Worm (Caenorhabditis elegans) whole organism, young adult: ENCODE measurements around the gene H06H21.37.

Experiments
- B0336.3 ChIP-seq: fragments of 200-800 bp; sonication (Bioruptor generic); IDR thresholded peaks from 2 replicates; pipeline ENCODE4 v1.3.6; 2022; ENCODE audit warnings: missing genetic modification characterization, missing compliant biosample characterization
- C17E4.6 ChIP-seq: fragments of 200-800 bp; sonication (Bioruptor generic); IDR thresholded peaks from 2 replicates; pipeline ENCODE4 v1.3.6; 2022; ENCODE audit warnings: missing genetic modification reagents, missing genetic modification characterization, missing compliant biosample characterization
- D2030.7 ChIP-seq: fragments of 200-800 bp; sonication (Bioruptor generic); IDR thresholded peaks from 2 replicates; pipeline ENCODE4 v1.3.6; 2022; ENCODE audit warnings: missing genetic modification reagents, missing genetic modification characterization, missing compliant biosample characterization
- F33H1.4 ChIP-seq: fragments of 200-800 bp; sonication (Bioruptor generic); IDR thresholded peaks from 2 replicates; pipeline ENCODE4 v1.3.6; 2022; ENCODE audit warnings: missing genetic modification reagents, missing genetic modification characterization, missing compliant biosample characterization
- F49E8.2 ChIP-seq: sonication (generic microtip); optimal IDR thresholded peaks from 3 replicates; lab custom pipeline; 2017; ENCODE audit warnings: missing genetic modification characterization, mild to moderate bottlenecking, missing compliant biosample characterization, antibody characterized with exemption, moderate library complexity; ENCODE audit not compliant: insufficient read depth
- F57C9.4 ChIP-seq: sonication (generic microtip); optimal IDR thresholded peaks from 2 replicates; lab custom pipeline; 2017; ENCODE audit warnings: mild to moderate bottlenecking, missing genetic modification characterization, missing compliant biosample characterization
- Y67H2A.10 ChIP-seq: fragments of 200-800 bp; sonication (Bioruptor generic); conservative IDR thresholded peaks from 2 replicates; pipeline ENCODE4 v1.3.6; 2022; ENCODE audit warnings: missing genetic modification reagents, missing genetic modification characterization, missing compliant biosample characterization
- atf-7 ChIP-seq: sonication (generic microtip); optimal IDR thresholded peaks from 2 replicates; lab custom pipeline; 2017; ENCODE audit warnings: mild to moderate bottlenecking, missing genetic modification characterization, missing compliant biosample characterization
- attf-3 ChIP-seq: fragments of 200-800 bp; sonication (Bioruptor generic); conservative IDR thresholded peaks from 2 replicates; pipeline ENCODE4 v1.3.6; 2022; ENCODE audit warnings: missing genetic modification reagents, missing genetic modification characterization, missing compliant biosample characterization
- attf-5 ChIP-seq: fragments of 200-800 bp; sonication (Bioruptor generic); optimal IDR thresholded peaks from 2 replicates; lab custom pipeline; 2018; ENCODE audit warnings: mild to moderate bottlenecking, missing genetic modification characterization, missing compliant biosample characterization
- attf-6 ChIP-seq: fragments of 200-800 bp; sonication (Bioruptor generic); IDR thresholded peaks from 2 replicates; pipeline ENCODE4 v1.3.6; 2022; ENCODE audit warnings: missing genetic modification reagents, missing genetic modification characterization, missing compliant biosample characterization
- bed-1 ChIP-seq: fragments of 200-800 bp; sonication (Bioruptor generic); IDR thresholded peaks from 2 replicates; pipeline ENCODE4 v1.3.6; 2022; ENCODE audit warnings: missing genetic modification reagents, missing genetic modification characterization, missing compliant biosample characterization
- cebp-1 ChIP-seq, 2 experiments: fragments of 200-800 bp in 1 of 2; sonication (Bioruptor generic) in 1 of 2; sonication (generic microtip) in 1 of 2; IDR thresholded peaks in 1 of 2; optimal IDR thresholded peaks in 1 of 2; 2 replicates each; pipeline versions ENCODE4 v1.3.6 to Lab custom; 2017 to 2022; ENCODE audit warnings: missing compliant biosample characterization in 2 of 2, missing genetic modification characterization in 2 of 2, mild to moderate bottlenecking in 1 of 2, missing genetic modification reagents in 1 of 2, moderate library complexity in 1 of 2
- ceh-100 ChIP-seq: fragments of 200-800 bp; sonication (Bioruptor generic); IDR thresholded peaks from 2 replicates; pipeline ENCODE4 v1.3.6; 2022; ENCODE audit warnings: missing genetic modification reagents, missing genetic modification characterization, missing compliant biosample characterization
- ceh-58 ChIP-seq: fragments of 200-800 bp; sonication (Bioruptor generic); IDR thresholded peaks from 2 replicates; pipeline ENCODE4 v1.3.6; 2022; ENCODE audit warnings: missing genetic modification characterization, missing compliant biosample characterization
- ceh-91 ChIP-seq: fragments of 200-800 bp; sonication (Bioruptor generic); IDR thresholded peaks from 2 replicates; pipeline ENCODE4 v1.3.6; 2022; ENCODE audit warnings: missing genetic modification reagents, missing genetic modification characterization, missing compliant biosample characterization
- die-1 ChIP-seq: sonication (generic microtip); optimal IDR thresholded peaks from 2 replicates; lab custom pipeline; 2016; ENCODE audit warnings: missing genotype, mild to moderate bottlenecking, missing genetic modification characterization, missing compliant biosample characterization
- egl-18 ChIP-seq: fragments of 200-800 bp; sonication (Bioruptor generic); IDR thresholded peaks from 2 replicates; pipeline ENCODE4 v1.3.6; 2022; ENCODE audit warnings: missing genetic modification reagents, missing genetic modification characterization, missing compliant biosample characterization
- hlh-12 ChIP-seq: sonication (generic microtip); optimal IDR thresholded peaks from 2 replicates; lab custom pipeline; 2016; ENCODE audit warnings: missing genetic modification characterization, missing compliant biosample characterization
- hmg-1.2 ChIP-seq: fragments of 200-800 bp; sonication (Bioruptor generic); IDR thresholded peaks from 2 replicates; pipeline ENCODE4 v1.3.6; 2022; ENCODE audit warnings: missing genetic modification reagents, missing genetic modification characterization, missing compliant biosample characterization
- hrde-1 ChIP-seq: sonication (generic microtip); optimal IDR thresholded peaks from 2 replicates; lab custom pipeline; 2016; ENCODE audit warnings: missing genetic modification characterization, mild to moderate bottlenecking, missing compliant biosample characterization, moderate library complexity, missing genotype, missing genetic modification reagents, borderline replicate concordance
- lin-26 ChIP-seq: fragments of 200-800 bp; sonication (Bioruptor generic); IDR thresholded peaks from 2 replicates; pipeline ENCODE4 v1.3.6; 2022; ENCODE audit warnings: missing genetic modification reagents, missing genetic modification characterization, missing compliant biosample characterization
- lin-35 ChIP-seq, 3 experiments: fragments of 150-350 bp in 2 of 3; sonication (generic microtip) in 1 of 3; optimal IDR thresholded peaks; 2 replicates each; lab custom pipeline; 2014 to 2018; ENCODE audit warnings: missing biosample characterization in 3 of 3, missing genetic modification characterization in 3 of 3, missing genetic modification reagents in 3 of 3
- lin-54 ChIP-seq: fragments of 200-800 bp; sonication (Bioruptor generic); optimal IDR thresholded peaks from 2 replicates; lab custom pipeline; 2018; ENCODE audit warnings: mild to moderate bottlenecking, missing genetic modification characterization, missing compliant biosample characterization
- lsl-1 ChIP-seq: fragments of 200-800 bp; sonication (Bioruptor generic); optimal IDR thresholded peaks from 2 replicates; lab custom pipeline; 2018; ENCODE audit warnings: mild to moderate bottlenecking, missing genetic modification characterization, moderate library complexity, missing compliant biosample characterization
- madf-3 ChIP-seq: fragments of 200-800 bp; sonication (Bioruptor generic); IDR thresholded peaks from 2 replicates; pipeline ENCODE4 v1.3.6; 2022; ENCODE audit warnings: missing genetic modification reagents, missing genetic modification characterization, missing compliant biosample characterization
- madf-6 ChIP-seq: fragments of 200-800 bp; sonication (Bioruptor generic); IDR thresholded peaks from 2 replicates; pipeline ENCODE4 v1.3.6; 2022; ENCODE audit warnings: missing genetic modification reagents, missing genetic modification characterization, missing compliant biosample characterization
- mcd-1 ChIP-seq: fragments of 200-800 bp; sonication (Bioruptor generic); IDR thresholded peaks from 2 replicates; pipeline ENCODE4 v1.3.6; 2022; ENCODE audit warnings: missing genetic modification reagents, missing genetic modification characterization, missing compliant biosample characterization
- rcor-1 ChIP-seq: fragments of 200-800 bp; sonication (Bioruptor generic); IDR thresholded peaks from 2 replicates; pipeline ENCODE4 v1.3.6; 2022; ENCODE audit warnings: missing genetic modification reagents, missing genetic modification characterization, missing compliant biosample characterization
- rec-8 ChIP-seq, 2 experiments: sonication (generic microtip); optimal IDR thresholded peaks; 2 replicates each; lab custom pipeline; 2016; ENCODE audit warnings: mild to moderate bottlenecking in 2 of 2, missing genetic modification characterization in 2 of 2, missing genetic modification reagents in 2 of 2, missing genotype in 2 of 2, missing biosample characterization in 1 of 2, missing compliant biosample characterization in 1 of 2, moderate library complexity in 1 of 2
- repo-1 ChIP-seq: sonication (generic microtip); optimal IDR thresholded peaks from 2 replicates; lab custom pipeline; 2017; ENCODE audit warnings: mild to moderate bottlenecking, missing genetic modification characterization, missing compliant biosample characterization
- snpc-1.1 ChIP-seq: sonication (generic microtip); optimal IDR thresholded peaks from 2 replicates; lab custom pipeline; 2017; ENCODE audit warnings: missing genetic modification characterization, mild to moderate bottlenecking, missing compliant biosample characterization, antibody characterized with exemption, moderate library complexity, missing genotype, missing genetic modification reagents; ENCODE audit not compliant: insufficient read depth
- snpc-1.3 ChIP-seq: sonication (generic microtip); optimal IDR thresholded peaks from 2 replicates; lab custom pipeline; 2017; ENCODE audit warnings: missing genetic modification characterization, mild to moderate bottlenecking, missing compliant biosample characterization, antibody characterized with exemption, moderate library complexity, missing genotype, missing genetic modification reagents; ENCODE audit not compliant: insufficient read depth
- snpc-3.4 ChIP-seq: sonication (generic microtip); optimal IDR thresholded peaks from 2 replicates; lab custom pipeline; 2017; ENCODE audit warnings: missing genetic modification characterization, mild to moderate bottlenecking, missing compliant biosample characterization, antibody characterized with exemption, moderate library complexity, missing genotype, missing genetic modification reagents
- snpc-4 ChIP-seq, 5 experiments: fragments of 150-350 bp in 1 of 5; sonication (generic microtip) in 4 of 5; optimal IDR thresholded peaks; 2 replicates each; lab custom pipeline; 2014 to 2018; ENCODE audit warnings: missing genetic modification characterization in 5 of 5, missing biosample characterization in 3 of 5, antibody characterized with exemption in 2 of 5, mild to moderate bottlenecking in 2 of 5, missing compliant biosample characterization in 2 of 5, missing genotype in 2 of 5, moderate library complexity in 2 of 5, missing genetic modification reagents in 1 of 5
- tbp1 ChIP-seq: fragments of 200-800 bp; sonication (Bioruptor generic); optimal IDR thresholded peaks from 2 replicates; lab custom pipeline; 2018; ENCODE audit warnings: mild to moderate bottlenecking, missing genetic modification characterization, missing compliant biosample characterization
- unc-130 ChIP-seq: sonication (generic microtip); optimal IDR thresholded peaks from 2 replicates; lab custom pipeline; 2016; ENCODE audit warnings: missing genetic modification reagents, missing genetic modification characterization, missing compliant biosample characterization
- zim-3 ChIP-seq: sonication (generic microtip); optimal IDR thresholded peaks from 2 replicates; lab custom pipeline; 2017; ENCODE audit warnings: mild to moderate bottlenecking, missing genetic modification characterization, moderate library complexity, missing compliant biosample characterization
- ztf-18 ChIP-seq: sonication (generic microtip); optimal IDR thresholded peaks from 2 replicates; lab custom pipeline; 2016; ENCODE audit warnings: missing genotype, mild to moderate bottlenecking, missing genetic modification characterization, missing compliant biosample characterization
- ztf-25 ChIP-seq: fragments of 200-800 bp; sonication (Bioruptor generic); IDR thresholded peaks from 2 replicates; pipeline ENCODE4 v1.3.6; 2022; ENCODE audit warnings: missing genetic modification reagents, missing genetic modification characterization, missing compliant biosample characterization
- ztf-26 ChIP-seq: sonication (generic microtip); optimal IDR thresholded peaks from 2 replicates; lab custom pipeline; 2017; ENCODE audit warnings: missing genetic modification characterization, missing compliant biosample characterization

H06H21.37 gene

ce11 chrIV:4814185-4814584, 4.4 kb upstream of the H06H21.37 start, which contains the start of gene srw-94:
TSS of gene srw-94 (plus strand) at chrIV:4814485.
- TF ChIP-seq ceh-100 (GFP tag; lab: Robert Waterston, UW) (no peak), F57C9.4 (tag; lab: Kevin White, UChicago) (no peak)
- TF ChIP-seq, all 124 proteins: peak for 0

ce11 chrIV:4811863-4812262, 2.1 kb upstream of the H06H21.37 start, which contains the start of gene srw-95:
TSS of gene srw-95 (plus strand) at chrIV:4812075.
- TF ChIP-seq ztf-26 (tag; lab: Kevin White, UChicago) (no peak), snpc-3.4 (tag; lab: Kevin White, UChicago) (peak; percentile 24), atf-7 (peak; percentile 9), ceh-91 (GFP tag; lab: Robert Waterston, UW) (no peak), B0336.3 (GFP tag; lab: Robert Waterston, UW) (peak; percentile 86), hrde-1 (tag; lab: Kevin White, UChicago) (peak; percentile 53), unc-130 (GFP tag; lab: Kevin White, UChicago) (peak; percentile 5), ceh-58 (no peak), cebp-1 (GFP tag; IDR thresholded peaks at IDR 0.05; lab: Robert Waterston, UW) (no peak), cebp-1 (tag; optimal IDR thresholded peaks at IDR 0.05; lab: Kevin White, UChicago) (peak; percentile 16), lin-35 (GFP tag; optimal IDR thresholded peaks at IDR 0.05; lab: Kevin White, UChicago) (peak in 1 of 3 experiments; percentile 11), die-1 (peak; percentile 12), hmg-1.2 (GFP tag; lab: Robert Waterston, UW) (0 out of 2 replicates have a peak, but pooled peaks have one; percentile 10), bed-1 (GFP tag; lab: Robert Waterston, UW) (0 out of 2 replicates have a peak, but pooled peaks have one; percentile 8), lin-26 (0 out of 2 replicates have a peak, but pooled peaks have one; percentile 18), lin-54 (GFP tag; lab: Kevin White, UChicago) (peak; percentile 9), mcd-1 (GFP tag; lab: Robert Waterston, UW) (peak; percentile 28; the same call in 1 of the 2 replicates), snpc-4 (GFP tag; optimal IDR thresholded peaks at IDR 0.05; lab: Kevin White, UChicago) (no peak), snpc-4 (tag; optimal IDR thresholded peaks at IDR 0.05; lab: Kevin White, UChicago) (peak in 2 of 4 experiments; percentile 51 to 81), F49E8.2 (peak; percentile 59), snpc-1.1 (tag; lab: Kevin White, UChicago) (peak; percentile 24), ztf-25 (0 out of 2 replicates have a peak, but pooled peaks have one; percentile 20), hlh-12 (tag; lab: Kevin White, UChicago) (no peak), ceh-100 (GFP tag; lab: Robert Waterston, UW) (0 out of 2 replicates have a peak, but pooled peaks have one; percentile 40), snpc-1.3 (peak; percentile 19), attf-6 (GFP tag; lab: Robert Waterston, UW) (0 out of 2 replicates have a peak, but pooled peaks have one; percentile 53), tbp1 (GFP tag; lab: Kevin White, UChicago) (peak; percentile 38), zim-3 (tag; lab: Kevin White, UChicago) (no peak), madf-3 (GFP tag; lab: Robert Waterston, UW) (0 out of 2 replicates have a peak, but pooled peaks have one; percentile 71), madf-6 (GFP tag; lab: Robert Waterston, UW) (peak; percentile 45; the same call in 1 of the 2 replicates), rcor-1 (GFP tag; lab: Robert Waterston, UW) (peak; percentile 50; the same call in 1 of the 2 replicates), C17E4.6 (GFP tag; lab: Robert Waterston, UW) (no peak)

DNA sequence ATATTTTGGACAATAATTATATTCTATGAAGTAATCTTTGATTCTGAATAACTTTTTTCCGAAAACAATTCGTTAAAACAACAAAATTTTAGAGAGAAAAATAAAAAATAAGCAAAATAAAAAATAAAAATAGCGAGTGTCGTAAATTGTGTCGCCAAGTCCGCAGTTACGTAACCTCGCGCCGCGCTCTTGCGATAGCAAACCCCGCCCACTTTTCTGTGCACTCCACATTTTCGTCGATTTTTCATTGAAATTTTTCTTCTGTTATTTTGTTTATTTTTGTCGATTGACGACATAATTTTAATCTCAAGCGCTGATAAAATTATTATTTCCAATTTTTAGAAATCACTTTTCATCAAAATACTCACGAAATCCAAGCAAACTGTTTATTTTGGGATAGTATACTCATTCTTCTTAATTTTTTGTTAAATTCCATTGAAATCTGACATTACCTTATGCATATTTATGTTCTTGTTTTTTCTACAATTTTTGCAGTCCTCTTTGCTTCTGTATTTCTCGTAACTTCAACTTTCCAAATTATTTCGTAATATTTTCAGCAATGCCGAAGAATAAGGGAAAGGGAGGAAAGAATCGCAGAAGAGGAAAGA, 707 bp upstream of the H06H21.37 start, which contains the start of gene eif-1.A:
Gene eif-1.A, plus strand, starts transcription at position 558 of the 608 bp plus-strand sequence.
- no peak for TF ChIP-seq rec-8 (tag; optimal IDR thresholded peaks at IDR 0.05; lab: Kevin White, UChicago)
- TF ChIP-seq attf-5 (GFP tag; lab: Kevin White, UChicago) = peak; percentile 66
- no peak for TF ChIP-seq egl-18 (GFP tag; lab: Robert Waterston, UW)
- TF ChIP-seq snpc-4 (GFP tag; optimal IDR thresholded peaks at IDR 0.05; lab: Kevin White, UChicago) = peak; percentile 33
- TF ChIP-seq snpc-4 (tag; optimal IDR thresholded peaks at IDR 0.05; lab: Kevin White, UChicago) = peak; percentile 0 to 84 (median 43)
- no peak for TF ChIP-seq attf-3 (GFP tag; lab: Robert Waterston, UW)
- peak; percentile 46; the same call in 1 of the 2 replicates for TF ChIP-seq D2030.7 (GFP tag; lab: Robert Waterston, UW)
- peak; percentile 23 for TF ChIP-seq lin-54 (GFP tag; lab: Kevin White, UChicago)
- TF ChIP-seq repo-1 (tag; lab: Kevin White, UChicago) = no peak
- peak; percentile 15 for TF ChIP-seq ztf-18
- no peak for TF ChIP-seq hlh-12 (tag; lab: Kevin White, UChicago)
- TF ChIP-seq lsl-1 (GFP tag; lab: Kevin White, UChicago) = peak; percentile 39
- TF ChIP-seq F33H1.4 = peak; percentile 41; the same call in 1 of the 2 replicates
- no peak for TF ChIP-seq Y67H2A.10 (GFP tag; lab: Robert Waterston, UW)
